Worm (Caenorhabditis elegans) whole organism, late embryonic: ENCODE measurements around the gene ifo-1.
A peak's percentile ranks its signal among the peaks of the same experiment; 100 is the strongest.

Source experiments
- C38D4.7 ChIP-seq: fragments of 200-800 bp; sonication (Bioruptor generic); optimal IDR thresholded peaks from 2 replicates; lab custom pipeline; 2018; ENCODE audit warnings: mild to moderate bottlenecking, missing genetic modification characterization, moderate library complexity, missing compliant biosample characterization
- K09A11.1 ChIP-seq: sonication (generic microtip); optimal IDR thresholded peaks from 2 replicates; lab custom pipeline; 2017; ENCODE audit warnings: antibody characterized with exemption, mild to moderate bottlenecking, missing genetic modification characterization, missing compliant biosample characterization; ENCODE audit not compliant: insufficient read depth
- Y22D7AL.16 ChIP-seq: sonication (generic microtip); optimal IDR thresholded peaks from 2 replicates; lab custom pipeline; 2016; ENCODE audit warnings: missing genetic modification characterization, missing compliant biosample characterization
- ahr-1 ChIP-seq: sonication (generic microtip); optimal IDR thresholded peaks from 2 replicates; lab custom pipeline; 2016; ENCODE audit warnings: missing genetic modification characterization, missing compliant biosample characterization
- ama-1 ChIP-seq: fragments of 150-350 bp; optimal IDR thresholded peaks from 2 replicates; lab custom pipeline; 2014
- ceh-14 ChIP-seq: sonication (generic microtip); optimal IDR thresholded peaks from 2 replicates; lab custom pipeline; 2016; ENCODE audit warnings: missing genotype, missing genetic modification characterization, missing compliant biosample characterization
- ceh-19 ChIP-seq: fragments of 200-800 bp; sonication (Bioruptor generic); optimal IDR thresholded peaks from 2 replicates; lab custom pipeline; 2018; ENCODE audit warnings: mild to moderate bottlenecking, missing genetic modification characterization, missing compliant biosample characterization
- ceh-2 ChIP-seq: sonication (generic microtip); optimal IDR thresholded peaks from 2 replicates; lab custom pipeline; 2016; ENCODE audit warnings: missing genotype, missing genetic modification characterization, missing compliant biosample characterization
- ceh-22 ChIP-seq: sonication (generic microtip); optimal IDR thresholded peaks from 2 replicates; lab custom pipeline; 2017; ENCODE audit warnings: missing biosample characterization, missing genetic modification characterization
- ceh-24 ChIP-seq: sonication (generic microtip); optimal IDR thresholded peaks from 2 replicates; lab custom pipeline; 2016; ENCODE audit warnings: mild to moderate bottlenecking, missing genetic modification characterization, missing compliant biosample characterization
- ceh-45 ChIP-seq: fragments of 200-800 bp; sonication (Bioruptor generic); IDR thresholded peaks from 2 replicates; pipeline ENCODE4 v1.3.6; 2022; ENCODE audit warnings: missing genetic modification reagents, missing genetic modification characterization, missing compliant biosample characterization
- ceh-48 ChIP-seq: sonication (generic microtip); optimal IDR thresholded peaks from 2 replicates; lab custom pipeline; 2016; ENCODE audit warnings: missing genetic modification characterization, inconsistent platforms, missing compliant biosample characterization
- ceh-6 ChIP-seq: fragments of 200-800 bp; sonication (Bioruptor generic); optimal IDR thresholded peaks from 2 replicates; lab custom pipeline; 2018; ENCODE audit warnings: mild to moderate bottlenecking, missing genetic modification characterization, missing compliant biosample characterization
- dmd-4 ChIP-seq: sonication (generic microtip); optimal IDR thresholded peaks from 2 replicates; lab custom pipeline; 2016; ENCODE audit warnings: borderline replicate concordance, missing genetic modification characterization, missing compliant biosample characterization
- dve-1 ChIP-seq: sonication (generic microtip); optimal IDR thresholded peaks from 2 replicates; lab custom pipeline; 2017; ENCODE audit warnings: antibody characterized with exemption, mild to moderate bottlenecking, missing genetic modification characterization, missing compliant biosample characterization
- elt-2 ChIP-seq: sonication (generic microtip); optimal IDR thresholded peaks from 2 replicates; lab custom pipeline; 2016; ENCODE audit warnings: missing genetic modification reagents, missing genetic modification characterization, missing compliant biosample characterization
- elt-4 ChIP-seq: sonication (generic microtip); optimal IDR thresholded peaks from 2 replicates; lab custom pipeline; 2016; ENCODE audit warnings: missing genetic modification characterization, missing compliant biosample characterization
- eyg-1 ChIP-seq: sonication (generic microtip); optimal IDR thresholded peaks from 2 replicates; lab custom pipeline; 2016; ENCODE audit warnings: missing genotype, missing genetic modification characterization, missing compliant biosample characterization
- fax-1 ChIP-seq: sonication (generic microtip); optimal IDR thresholded peaks from 2 replicates; lab custom pipeline; 2016; ENCODE audit warnings: missing genotype, missing genetic modification characterization, missing compliant biosample characterization
- fkh-10 ChIP-seq: fragments of 150-350 bp; optimal IDR thresholded peaks from 2 replicates; lab custom pipeline; 2014; ENCODE audit warnings: missing biosample characterization, missing genetic modification reagents, missing genetic modification characterization
- hlh-15 ChIP-seq: sonication (generic microtip); optimal IDR thresholded peaks from 2 replicates; lab custom pipeline; 2016; ENCODE audit warnings: missing genetic modification characterization, missing compliant biosample characterization
- nfya-1 ChIP-seq: sonication (generic microtip); optimal IDR thresholded peaks from 2 replicates; lab custom pipeline; 2017; ENCODE audit warnings: missing genetic modification characterization, mild to moderate bottlenecking, missing compliant biosample characterization, antibody characterized with exemption, moderate library complexity
- nhr-11 ChIP-seq: fragments of 150-350 bp; optimal IDR thresholded peaks from 2 replicates; lab custom pipeline; 2014; ENCODE audit warnings: missing biosample characterization, missing genetic modification characterization
- pax-1 ChIP-seq: fragments of 150-350 bp; optimal IDR thresholded peaks from 2 replicates; lab custom pipeline; 2014; ENCODE audit warnings: missing biosample characterization, missing genetic modification characterization
- pha-4 ChIP-seq: fragments of 150-350 bp; optimal IDR thresholded peaks from 2 replicates; lab custom pipeline; 2018; ENCODE audit warnings: missing biosample characterization, missing genetic modification reagents, missing genetic modification characterization
- pqm-1 ChIP-seq: sonication (generic microtip); optimal IDR thresholded peaks from 2 replicates; lab custom pipeline; 2016; ENCODE audit warnings: missing genetic modification characterization, missing compliant biosample characterization
- ref-2 ChIP-seq: sonication (generic microtip); optimal IDR thresholded peaks from 2 replicates; lab custom pipeline; 2016; ENCODE audit warnings: missing genetic modification characterization, missing compliant biosample characterization
- syd-9 ChIP-seq: sonication (generic microtip); optimal IDR thresholded peaks from 2 replicates; lab custom pipeline; 2016; ENCODE audit warnings: mild to moderate bottlenecking, missing genetic modification characterization, moderate library complexity, missing compliant biosample characterization
- tbx-2 ChIP-seq: sonication (generic microtip); optimal IDR thresholded peaks from 2 replicates; lab custom pipeline; 2016; ENCODE audit warnings: missing genetic modification characterization, missing compliant biosample characterization
- ttx-3 ChIP-seq: sonication (generic microtip); optimal IDR thresholded peaks from 2 replicates; lab custom pipeline; 2016; ENCODE audit warnings: missing genetic modification reagents, missing genetic modification characterization, missing compliant biosample characterization
- unc-3 ChIP-seq, 2 experiments: fragments of 200-800 bp in 1 of 2; sonication (Bioruptor generic) in 1 of 2; sonication (generic microtip) in 1 of 2; conservative IDR thresholded peaks in 1 of 2; optimal IDR thresholded peaks in 1 of 2; 2 replicates each; pipeline versions ENCODE4 v1.3.6 to Lab custom; 2016 to 2022; ENCODE audit warnings: missing compliant biosample characterization in 2 of 2, missing genetic modification characterization in 2 of 2, missing genetic modification reagents in 1 of 2
- unc-42 ChIP-seq: sonication (generic microtip); optimal IDR thresholded peaks from 2 replicates; lab custom pipeline; 2016; ENCODE audit warnings: missing genotype, missing genetic modification characterization, missing compliant biosample characterization
- zip-5 ChIP-seq: sonication (generic microtip); optimal IDR thresholded peaks from 2 replicates; lab custom pipeline; 2016; ENCODE audit warnings: missing genetic modification characterization, missing compliant biosample characterization
- ztf-16 ChIP-seq: sonication (generic microtip); optimal IDR thresholded peaks from 2 replicates; lab custom pipeline; 2017; ENCODE audit warnings: missing genetic modification characterization, missing compliant biosample characterization

The ifo-1 gene

DNA sequence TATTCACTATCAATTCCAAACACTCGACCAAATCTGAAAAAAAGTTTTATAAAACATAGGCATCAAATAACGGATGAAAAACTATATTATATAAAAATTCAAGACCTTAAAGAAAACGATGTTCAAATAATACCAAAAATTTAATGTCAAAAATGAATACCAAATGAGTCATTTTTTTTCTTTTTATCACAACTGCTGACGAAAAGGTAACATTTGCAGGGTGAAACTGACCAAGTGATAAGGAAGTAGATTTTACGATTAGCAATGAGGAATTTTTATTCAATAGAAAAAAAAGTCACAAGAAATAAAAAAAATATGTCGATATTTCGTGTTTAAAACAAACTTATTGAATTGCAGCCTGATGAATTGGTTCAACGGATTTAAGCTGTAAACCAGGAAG, 40.6 kb downstream of the ifo-1 start, which contains the start of gene C06E4.8:
C06E4.8 (minus strand) TSS at position 37 of the 400 bp plus-strand sequence.
- TF ChIP-seq ztf-16 (tag; lab: Kevin White, UChicago) (no peak), dmd-4 (tag; lab: Kevin White, UChicago) (no peak), elt-4 (tag; lab: Kevin White, UChicago) (no peak), pqm-1 (tag; lab: Kevin White, UChicago) (no peak), C38D4.7 (GFP tag; lab: Kevin White, UChicago) (no peak), Y22D7AL.16 (tag; lab: Kevin White, UChicago) (no peak)

DNA sequence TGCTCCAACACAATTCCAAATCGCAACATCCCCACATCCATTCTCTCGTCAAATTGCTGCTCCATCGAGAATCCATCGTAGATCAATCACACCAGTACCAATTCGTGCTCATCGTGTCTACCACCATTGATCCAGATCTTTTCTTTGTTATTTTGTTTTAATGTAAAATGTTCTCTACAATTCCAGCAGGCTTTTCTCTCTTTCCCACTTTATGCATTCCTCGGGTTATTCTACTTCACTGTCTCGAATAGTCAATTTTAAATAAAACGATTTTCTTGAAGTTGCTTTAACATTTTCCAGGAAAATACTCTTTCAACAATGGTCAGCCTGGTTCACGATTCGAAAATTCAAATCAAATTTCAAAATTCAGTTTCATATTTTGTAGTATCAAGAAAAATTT, 43.5 kb downstream of the ifo-1 start, which contains the start of gene C06E4.1:
C06E4.1 (plus strand) TSS at position 301 of the 400 bp plus-strand sequence.
- TF ChIP-seq syd-9 (tag; lab: Kevin White, UChicago) (no peak), ceh-14 (no peak), ceh-45 (no peak), elt-2 (no peak), ceh-22 (tag; lab: Kevin White, UChicago) (no peak), pqm-1 (tag; lab: Kevin White, UChicago) (no peak), tbx-2 (tag; lab: Kevin White, UChicago) (no peak), pax-1 (no peak), nhr-11 (tag; lab: Kevin White, UChicago) (no peak), ceh-6 (GFP tag; lab: Kevin White, UChicago) (no peak), ztf-16 (tag; lab: Kevin White, UChicago) (no peak), ceh-24 (tag; lab: Kevin White, UChicago) (no peak), hlh-15 (tag; lab: Kevin White, UChicago) (no peak)

DNA sequence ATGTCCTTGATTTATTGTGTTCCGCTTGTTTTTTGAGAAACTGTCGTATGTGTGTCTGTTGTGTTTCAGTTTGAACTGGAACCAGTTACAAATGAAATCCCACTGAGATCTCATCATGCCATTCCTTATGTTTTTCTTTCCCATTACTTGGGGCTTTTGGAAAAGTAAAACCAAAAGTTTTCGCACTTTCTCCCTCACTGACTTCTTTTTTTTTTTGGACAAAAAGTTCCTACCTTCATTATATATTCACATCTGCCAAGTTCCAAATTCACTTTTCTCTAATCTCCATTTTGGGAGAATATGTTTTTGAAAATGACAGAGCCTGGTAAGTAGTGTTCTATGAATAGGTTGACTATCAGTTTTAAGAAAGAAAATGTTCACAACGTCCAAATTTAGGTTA, 49.8 kb downstream of the ifo-1 start, which contains the start of gene C06E4.2:
C06E4.2 (plus strand) TSS at position 301 of the 400 bp plus-strand sequence.
- TF ChIP-seq zip-5 (tag; lab: Kevin White, UChicago) (no peak), nfya-1 (tag; lab: Kevin White, UChicago) (no peak), nhr-11 (tag; lab: Kevin White, UChicago) (no peak), ahr-1 (no peak), fax-1 (tag; lab: Kevin White, UChicago) (no peak), ceh-48 (tag; lab: Kevin White, UChicago) (no peak), dve-1 (tag; lab: Kevin White, UChicago) (no peak), ceh-45 (no peak), ama-1 (lab: Kevin White, UChicago) (no peak), ref-2 (tag; lab: Kevin White, UChicago) (no peak), ceh-19 (no peak), ceh-22 (tag; lab: Kevin White, UChicago) (no peak), hlh-15 (tag; lab: Kevin White, UChicago) (no peak), ceh-6 (GFP tag; lab: Kevin White, UChicago) (no peak), pha-4 (no peak), K09A11.1 (tag; lab: Kevin White, UChicago) (no peak), fkh-10 (no peak), eyg-1 (tag; lab: Kevin White, UChicago) (no peak), ceh-2 (tag; lab: Kevin White, UChicago) (no peak), pax-1 (no peak)

DNA sequence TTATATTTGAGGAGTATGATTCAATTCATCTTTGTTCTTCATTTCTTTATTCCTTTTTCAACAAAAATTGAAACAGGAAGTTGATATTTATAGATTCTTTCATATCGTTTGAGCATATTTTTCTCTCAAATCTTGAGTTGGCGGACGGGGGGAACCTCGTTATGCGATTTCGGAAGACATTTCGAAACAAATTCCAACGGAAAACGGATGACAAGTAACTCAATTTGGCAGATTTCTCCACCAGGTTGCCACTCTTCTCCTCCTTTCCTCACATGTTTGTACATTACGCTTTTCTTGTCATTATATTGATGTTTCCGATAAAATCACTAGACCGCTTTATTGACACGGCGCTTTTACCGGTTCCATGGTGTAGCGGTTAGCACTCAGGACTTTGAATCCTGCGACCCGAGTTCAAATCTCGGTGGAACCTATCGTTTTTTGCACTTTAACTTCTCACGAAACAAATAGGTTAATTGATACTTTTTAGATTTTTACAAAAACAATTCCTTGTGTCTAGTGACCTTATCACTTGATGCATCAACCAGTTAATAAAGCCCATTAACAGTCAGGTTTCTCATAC, 51.4 kb downstream of the ifo-1 start:
- TF ChIP-seq unc-42 (tag; lab: Kevin White, UChicago) (peak; percentile 57), unc-3 (GFP tag; conservative IDR thresholded peaks at IDR 0.05; lab: Robert Waterston, UW) (no peak), unc-3 (tag; optimal IDR thresholded peaks at IDR 0.05; lab: Kevin White, UChicago) (no peak), ttx-3 (tag; lab: Kevin White, UChicago) (no peak)
